Fruit fly (Drosophila melanogaster) whole organism, wandering third instar larva: ENCODE results near the gene CG1847.

Source experiments
- CrebA ChIP-seq: fragments of 200-800 bp; sonication (Bioruptor generic); optimal IDR thresholded peaks from 2 replicates; lab custom pipeline; 2016; ENCODE audit warnings: missing biosample characterization, mild to moderate bottlenecking, missing genetic modification characterization, borderline replicate concordance
- Hr83 ChIP-seq: fragments of 200-300 bp; sonication (Bioruptor generic); optimal IDR thresholded peaks from 2 replicates; lab custom pipeline; 2016; ENCODE audit warnings: missing biosample characterization, mild to moderate bottlenecking, missing genetic modification characterization, moderate library complexity; ENCODE audit not compliant: poor library complexity, severe bottlenecking
- Sp1 ChIP-seq: fragments of 200-800 bp; sonication (Bioruptor generic); optimal IDR thresholded peaks from 3 replicates; lab custom pipeline; 2019; ENCODE audit warnings: missing biosample characterization, mild to moderate bottlenecking, missing genetic modification characterization, moderate library complexity
- dl ChIP-seq, 2 experiments: fragments of 175-275, 200-275 bp in 1 of 2; fragments of 200-275 bp in 1 of 2; sonication (Bioruptor generic); optimal IDR thresholded peaks; lab custom pipeline; 2018; ENCODE audit warnings: mild to moderate bottlenecking in 2 of 2, missing biosample characterization in 2 of 2, missing genetic modification characterization in 2 of 2, moderate library complexity in 2 of 2; ENCODE audit not compliant: partially characterized antibody in 2 of 2, insufficient read depth in 1 of 2
- dmrt93B ChIP-seq: fragments of 200-800 bp; sonication (Bioruptor generic); optimal IDR thresholded peaks from 2 replicates; lab custom pipeline; 2018; ENCODE audit warnings: missing biosample characterization, mild to moderate bottlenecking, missing genetic modification characterization
- dsf ChIP-seq: sonication (Bioruptor generic); optimal IDR thresholded peaks from 2 replicates; lab custom pipeline; 2016; ENCODE audit warnings: missing biosample characterization, missing genetic modification characterization, borderline replicate concordance
- fru ChIP-seq: fragments of 200-800 bp; sonication (Bioruptor generic); optimal IDR thresholded peaks from 3 replicates; lab custom pipeline; 2016; ENCODE audit warnings: missing biosample characterization, mild to moderate bottlenecking, missing genetic modification characterization
- psq ChIP-seq: fragments of 200-800 bp; sonication (Bioruptor generic); optimal IDR thresholded peaks from 3 replicates; lab custom pipeline; 2017; ENCODE audit warnings: missing biosample characterization, mild to moderate bottlenecking, missing genetic modification characterization, moderate library complexity
- sv ChIP-seq: fragments of 200-800 bp; sonication (Bioruptor generic); optimal IDR thresholded peaks from 3 replicates; lab custom pipeline; 2016; ENCODE audit warnings: missing biosample characterization, missing genetic modification characterization

DNA sequence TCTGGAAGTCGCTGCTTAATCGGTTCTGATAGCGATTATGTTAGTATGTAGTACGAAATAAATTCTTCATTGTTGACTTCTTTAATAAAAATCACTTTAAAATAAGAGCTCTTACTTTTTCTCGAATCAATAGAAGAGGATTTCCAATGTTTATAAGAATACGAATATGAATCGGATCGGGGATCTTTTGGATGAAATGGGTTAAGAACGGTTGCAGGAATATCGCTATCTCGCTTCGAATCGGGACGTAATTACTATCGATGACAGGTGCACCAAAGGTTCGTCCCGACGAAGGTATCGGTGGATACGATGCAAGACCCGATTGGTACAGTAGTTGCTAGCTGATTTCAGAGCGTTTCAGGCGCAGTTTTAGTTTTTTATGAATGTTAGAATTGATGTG, 24.7 kb downstream of the CG1847 start, which contains the start of gene wisp:
- no peak for TF ChIP-seq dmrt93B (GFP tag; lab: Kevin White, UChicago)
- no peak for TF ChIP-seq psq (GFP tag; lab: Kevin White, UChicago)
- TF ChIP-seq CrebA (GFP tag; lab: Kevin White, UChicago) = no peak
- no peak for TF ChIP-seq Hr83 (GFP tag; lab: Kevin White, UChicago)
- TF ChIP-seq sv = no peak
- no peak for TF ChIP-seq fru
- no peak for TF ChIP-seq dsf (GFP tag; lab: Kevin White, UChicago)
- TF ChIP-seq dl (GFP tag; optimal IDR thresholded peaks at IDR 0.05; lab: Kevin White, UChicago; ENCODE audit: insufficient read depth in 1 of 2, partially characterized antibody in 2 of 2) = no peak
- no peak for TF ChIP-seq Sp1 (GFP tag; lab: Kevin White, UChicago)
